Fruit fly (Drosophila melanogaster) whole organism, wandering third instar larva: Measurements from ENCODE around the gene mbt.

Experiments used
- CG9705 ChIP-seq: fragments of 200-800 bp; sonication (Bioruptor generic); optimal IDR thresholded peaks from 2 replicates; lab custom pipeline; 2018; ENCODE audit warnings: missing biosample characterization, mild to moderate bottlenecking, missing genetic modification characterization
- HLH106 ChIP-seq: fragments of 200-800 bp; optimal IDR thresholded peaks from 3 replicates; lab custom pipeline; 2019; ENCODE audit warnings: missing biosample characterization, mild to moderate bottlenecking, missing genetic modification characterization, moderate library complexity
- Jra ChIP-seq: sonication (Bioruptor generic); optimal IDR thresholded peaks from 2 replicates; lab custom pipeline; 2016; ENCODE audit warnings: missing biosample characterization, missing genetic modification characterization
- OdsH ChIP-seq: fragments of 200-800 bp; sonication (Bioruptor generic); optimal IDR thresholded peaks from 2 replicates; lab custom pipeline; 2016; ENCODE audit warnings: missing biosample characterization, mild to moderate bottlenecking, missing genetic modification characterization
- br ChIP-seq: fragments of 200-800 bp; sonication (Bioruptor generic); optimal IDR thresholded peaks from 2 replicates; lab custom pipeline; 2016; ENCODE audit warnings: missing biosample characterization, missing genetic modification characterization
- brk ChIP-seq: fragments of 200-800 bp; sonication (Bioruptor generic); optimal IDR thresholded peaks from 2 replicates; lab custom pipeline; 2016; ENCODE audit warnings: missing biosample characterization, mild to moderate bottlenecking, missing genetic modification characterization
- h ChIP-seq: fragments of 200-800 bp; sonication (Bioruptor generic); optimal IDR thresholded peaks from 3 replicates; lab custom pipeline; 2016; ENCODE audit warnings: missing biosample characterization, mild to moderate bottlenecking, missing genetic modification characterization
- pan ChIP-seq: fragments of >200 bp; optimal IDR thresholded peaks from 2 replicates; lab custom pipeline; 2017
- usp ChIP-seq: fragments of >200 bp; optimal IDR thresholded peaks from 2 replicates; lab custom pipeline; 2017; ENCODE audit warnings: missing biosample characterization, missing genetic modification characterization

DNA sequence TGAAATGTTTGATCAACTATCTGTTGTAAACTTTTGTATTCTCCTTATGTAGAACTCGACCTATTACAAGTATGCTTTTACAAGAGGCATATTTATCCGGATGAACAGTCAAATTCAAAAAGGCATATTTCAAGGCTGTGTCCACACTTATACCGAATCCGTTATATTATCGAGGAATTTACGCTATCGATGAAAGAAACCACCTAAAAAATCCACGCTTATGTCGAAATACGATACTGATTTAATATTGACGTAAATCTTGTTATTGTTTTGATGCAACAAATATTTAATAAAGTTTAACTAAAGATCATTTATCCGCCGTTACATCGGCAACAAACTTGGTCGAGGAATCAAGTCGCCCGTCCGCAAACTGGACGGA lies 22.8 kb upstream of the mbt start, which contains the start of gene CG13014:
- TF ChIP-seq CG9705 (no peak), pan (lab: Kevin White, UChicago) (no peak), OdsH (GFP tag; lab: Kevin White, UChicago) (no peak), Jra (GFP tag; lab: Kevin White, UChicago) (no peak), usp (no peak), brk (GFP tag; lab: Kevin White, UChicago) (no peak), HLH106 (no peak), br (no peak), h (GFP tag; lab: Kevin White, UChicago) (no peak)
